Worm (Caenorhabditis elegans) whole organism, young adult: ENCODE results near the gene ksr-1.

Experiments used
- F33H1.4 ChIP-seq: fragments of 200-800 bp; sonication (Bioruptor generic); IDR thresholded peaks from 2 replicates; pipeline ENCODE4 v1.3.6; 2022; ENCODE audit warnings: missing genetic modification reagents, missing genetic modification characterization, missing compliant biosample characterization
- F37B4.10 ChIP-seq: fragments of 200-800 bp; sonication (Bioruptor generic); IDR thresholded peaks from 2 replicates; pipeline ENCODE4 v1.3.6; 2022; ENCODE audit warnings: missing genetic modification characterization, missing compliant biosample characterization
- T26A5.8 ChIP-seq: sonication (generic microtip); optimal IDR thresholded peaks from 2 replicates; lab custom pipeline; 2016; ENCODE audit warnings: missing genetic modification characterization, missing compliant biosample characterization
- Y79H2A.3 ChIP-seq: fragments of 200-800 bp; sonication (Bioruptor generic); conservative IDR thresholded peaks from 2 replicates; pipeline ENCODE4 v1.3.6; 2022; ENCODE audit warnings: missing genetic modification reagents, missing genetic modification characterization, missing compliant biosample characterization
- akir-1 ChIP-seq: fragments of 200-800 bp; sonication (Bioruptor generic); optimal IDR thresholded peaks from 2 replicates; lab custom pipeline; 2018; ENCODE audit warnings: mild to moderate bottlenecking, missing genetic modification characterization, moderate library complexity, missing compliant biosample characterization
- ama-1 ChIP-seq, 3 experiments: fragments of 150-350 bp in 1 of 3; sonication (generic microtip) in 2 of 3; optimal IDR thresholded peaks; 2 replicates each; lab custom pipeline; 2014 to 2018; ENCODE audit warnings: missing biosample characterization in 2 of 3, missing genetic modification characterization in 2 of 3, missing genetic modification reagents in 2 of 3
- aptf-2 ChIP-seq: fragments of 200-800 bp; sonication (Bioruptor generic); conservative IDR thresholded peaks from 2 replicates; pipeline ENCODE4 v1.3.6; 2022; ENCODE audit warnings: missing genetic modification reagents, missing genetic modification characterization, missing compliant biosample characterization
- atf-7 ChIP-seq: sonication (generic microtip); optimal IDR thresholded peaks from 2 replicates; lab custom pipeline; 2017; ENCODE audit warnings: mild to moderate bottlenecking, missing genetic modification characterization, missing compliant biosample characterization
- athp-1 ChIP-seq: sonication (generic microtip); optimal IDR thresholded peaks from 2 replicates; lab custom pipeline; 2017; ENCODE audit warnings: mild to moderate bottlenecking, missing genetic modification characterization, missing compliant biosample characterization
- attf-6 ChIP-seq: fragments of 200-800 bp; sonication (Bioruptor generic); IDR thresholded peaks from 2 replicates; pipeline ENCODE4 v1.3.6; 2022; ENCODE audit warnings: missing genetic modification reagents, missing genetic modification characterization, missing compliant biosample characterization
- cebp-1 ChIP-seq, 2 experiments: fragments of 200-800 bp in 1 of 2; sonication (Bioruptor generic) in 1 of 2; sonication (generic microtip) in 1 of 2; IDR thresholded peaks in 1 of 2; optimal IDR thresholded peaks in 1 of 2; 2 replicates each; pipeline versions ENCODE4 v1.3.6 to Lab custom; 2017 to 2022; ENCODE audit warnings: missing compliant biosample characterization in 2 of 2, missing genetic modification characterization in 2 of 2, mild to moderate bottlenecking in 1 of 2, missing genetic modification reagents in 1 of 2, moderate library complexity in 1 of 2
- ceh-100 ChIP-seq: fragments of 200-800 bp; sonication (Bioruptor generic); IDR thresholded peaks from 2 replicates; pipeline ENCODE4 v1.3.6; 2022; ENCODE audit warnings: missing genetic modification reagents, missing genetic modification characterization, missing compliant biosample characterization
- ceh-27 ChIP-seq: fragments of 200-800 bp; sonication (Bioruptor generic); optimal IDR thresholded peaks from 2 replicates; lab custom pipeline; 2018; ENCODE audit warnings: mild to moderate bottlenecking, missing genetic modification characterization, moderate library complexity, missing compliant biosample characterization
- ceh-40 ChIP-seq: fragments of 200-800 bp; sonication (Bioruptor generic); IDR thresholded peaks from 2 replicates; pipeline ENCODE4 v1.3.6; 2022; ENCODE audit warnings: missing genetic modification characterization, missing compliant biosample characterization
- chd-7 ChIP-seq: sonication (generic microtip); optimal IDR thresholded peaks from 2 replicates; lab custom pipeline; 2016; ENCODE audit warnings: mild to moderate bottlenecking, missing genetic modification characterization, moderate library complexity, missing compliant biosample characterization
- die-1 ChIP-seq: sonication (generic microtip); optimal IDR thresholded peaks from 2 replicates; lab custom pipeline; 2016; ENCODE audit warnings: missing genotype, mild to moderate bottlenecking, missing genetic modification characterization, missing compliant biosample characterization
- dox-1 ChIP-seq: fragments of 200-800 bp; sonication (Bioruptor generic); IDR thresholded peaks from 2 replicates; pipeline ENCODE4 v1.3.6; 2022; ENCODE audit warnings: missing genetic modification reagents, missing genetic modification characterization, missing compliant biosample characterization
- dpff-1 ChIP-seq: sonication (generic microtip); optimal IDR thresholded peaks from 2 replicates; lab custom pipeline; 2017; ENCODE audit warnings: mild to moderate bottlenecking, missing genetic modification characterization, missing compliant biosample characterization
- efl-1 ChIP-seq: fragments of 150-350 bp; optimal IDR thresholded peaks from 2 replicates; lab custom pipeline; 2014; ENCODE audit warnings: missing biosample characterization, missing genetic modification reagents, missing genetic modification characterization
- egrh-3 ChIP-seq: fragments of 200-800 bp; sonication (Bioruptor generic); IDR thresholded peaks from 2 replicates; pipeline ENCODE4 v1.3.6; 2022; ENCODE audit warnings: missing genetic modification reagents, missing genetic modification characterization, missing compliant biosample characterization
- ekl-4 ChIP-seq: fragments of 200-800 bp; sonication (Bioruptor generic); IDR thresholded peaks from 2 replicates; pipeline ENCODE4 v1.3.6; 2022; ENCODE audit warnings: missing genetic modification reagents, missing genetic modification characterization, missing compliant biosample characterization
- ets-4 ChIP-seq: fragments of 200-800 bp; sonication (Bioruptor generic); optimal IDR thresholded peaks from 2 replicates; lab custom pipeline; 2018; ENCODE audit warnings: mild to moderate bottlenecking, missing genetic modification characterization, missing compliant biosample characterization
- gei-17 ChIP-seq: fragments of 200-800 bp; sonication (Bioruptor generic); optimal IDR thresholded peaks from 2 replicates; lab custom pipeline; 2018; ENCODE audit warnings: mild to moderate bottlenecking, missing genetic modification characterization, missing compliant biosample characterization
- hmg-1.2 ChIP-seq: fragments of 200-800 bp; sonication (Bioruptor generic); IDR thresholded peaks from 2 replicates; pipeline ENCODE4 v1.3.6; 2022; ENCODE audit warnings: missing genetic modification reagents, missing genetic modification characterization, missing compliant biosample characterization
- hmg-20 ChIP-seq: fragments of 200-800 bp; sonication (Bioruptor generic); IDR thresholded peaks from 2 replicates; pipeline ENCODE4 v1.3.6; 2022; ENCODE audit warnings: missing genetic modification reagents, missing genetic modification characterization, missing compliant biosample characterization
- hrde-1 ChIP-seq: sonication (generic microtip); optimal IDR thresholded peaks from 2 replicates; lab custom pipeline; 2016; ENCODE audit warnings: missing genetic modification characterization, mild to moderate bottlenecking, missing compliant biosample characterization, moderate library complexity, missing genotype, missing genetic modification reagents, borderline replicate concordance
- let-526 ChIP-seq: fragments of 200-800 bp; sonication (Bioruptor generic); IDR thresholded peaks from 2 replicates; pipeline ENCODE4 v1.3.6; 2022; ENCODE audit warnings: missing genetic modification reagents, missing genetic modification characterization, missing compliant biosample characterization
- let-607 ChIP-seq, 2 experiments: fragments of 200-800 bp in 1 of 2; sonication (Bioruptor generic) in 1 of 2; sonication (generic microtip) in 1 of 2; optimal IDR thresholded peaks; 2 replicates each; lab custom pipeline; 2016 to 2018; ENCODE audit warnings: mild to moderate bottlenecking in 2 of 2, missing compliant biosample characterization in 2 of 2, missing genetic modification characterization in 2 of 2, moderate library complexity in 2 of 2, missing genotype in 1 of 2
- lin-35 ChIP-seq, 3 experiments: fragments of 150-350 bp in 2 of 3; sonication (generic microtip) in 1 of 3; optimal IDR thresholded peaks; 2 replicates each; lab custom pipeline; 2014 to 2018; ENCODE audit warnings: missing biosample characterization in 3 of 3, missing genetic modification characterization in 3 of 3, missing genetic modification reagents in 3 of 3
- lin-54 ChIP-seq: fragments of 200-800 bp; sonication (Bioruptor generic); optimal IDR thresholded peaks from 2 replicates; lab custom pipeline; 2018; ENCODE audit warnings: mild to moderate bottlenecking, missing genetic modification characterization, missing compliant biosample characterization
- madf-3 ChIP-seq: fragments of 200-800 bp; sonication (Bioruptor generic); IDR thresholded peaks from 2 replicates; pipeline ENCODE4 v1.3.6; 2022; ENCODE audit warnings: missing genetic modification reagents, missing genetic modification characterization, missing compliant biosample characterization
- madf-8 ChIP-seq: fragments of 200-800 bp; sonication (Bioruptor generic); conservative IDR thresholded peaks from 2 replicates; pipeline ENCODE4 v1.3.6; 2022; ENCODE audit warnings: missing genetic modification reagents, missing genetic modification characterization, missing compliant biosample characterization
- nfya-2 ChIP-seq: fragments of 200-800 bp; sonication (Bioruptor generic); IDR thresholded peaks from 2 replicates; pipeline ENCODE4 v1.3.6; 2022; ENCODE audit warnings: missing genetic modification reagents, missing genetic modification characterization, missing compliant biosample characterization
- nfyb-1 ChIP-seq: fragments of 200-800 bp; sonication (Bioruptor generic); IDR thresholded peaks from 2 replicates; pipeline ENCODE4 v1.3.6; 2022; ENCODE audit warnings: missing genetic modification reagents, missing genetic modification characterization, missing compliant biosample characterization
- nhr-80 ChIP-seq: sonication (generic microtip); optimal IDR thresholded peaks from 2 replicates; lab custom pipeline; 2016; ENCODE audit warnings: missing genetic modification characterization, missing compliant biosample characterization
- rcor-1 ChIP-seq: fragments of 200-800 bp; sonication (Bioruptor generic); IDR thresholded peaks from 2 replicates; pipeline ENCODE4 v1.3.6; 2022; ENCODE audit warnings: missing genetic modification reagents, missing genetic modification characterization, missing compliant biosample characterization
- rpc-1 ChIP-seq, 2 experiments: fragments of 150-350 bp in 1 of 2; sonication (generic microtip) in 1 of 2; optimal IDR thresholded peaks; 2 replicates each; lab custom pipeline; 2014 to 2018; ENCODE audit warnings: missing biosample characterization in 1 of 2, missing genetic modification characterization in 1 of 2, missing genetic modification reagents in 1 of 2, missing genotype in 1 of 2
- snpc-3.4 ChIP-seq: sonication (generic microtip); optimal IDR thresholded peaks from 2 replicates; lab custom pipeline; 2017; ENCODE audit warnings: missing genetic modification characterization, mild to moderate bottlenecking, missing compliant biosample characterization, antibody characterized with exemption, moderate library complexity, missing genotype, missing genetic modification reagents
- unc-62 ChIP-seq: fragments of 150-350 bp; optimal IDR thresholded peaks from 2 replicates; lab custom pipeline; 2014; ENCODE audit warnings: missing biosample characterization, missing genetic modification reagents, missing genetic modification characterization
- zfh-2 ChIP-seq: fragments of 200-800 bp; sonication (Bioruptor generic); conservative IDR thresholded peaks from 2 replicates; pipeline ENCODE4 v1.3.6; 2022; ENCODE audit warnings: missing genetic modification reagents, missing genetic modification characterization, missing compliant biosample characterization
- ztf-6 ChIP-seq: fragments of 200-800 bp; sonication (Bioruptor generic); IDR thresholded peaks from 2 replicates; pipeline ENCODE4 v1.3.6; 2022; ENCODE audit warnings: missing genetic modification reagents, missing genetic modification characterization, missing compliant biosample characterization

Gene ksr-1

DNA sequence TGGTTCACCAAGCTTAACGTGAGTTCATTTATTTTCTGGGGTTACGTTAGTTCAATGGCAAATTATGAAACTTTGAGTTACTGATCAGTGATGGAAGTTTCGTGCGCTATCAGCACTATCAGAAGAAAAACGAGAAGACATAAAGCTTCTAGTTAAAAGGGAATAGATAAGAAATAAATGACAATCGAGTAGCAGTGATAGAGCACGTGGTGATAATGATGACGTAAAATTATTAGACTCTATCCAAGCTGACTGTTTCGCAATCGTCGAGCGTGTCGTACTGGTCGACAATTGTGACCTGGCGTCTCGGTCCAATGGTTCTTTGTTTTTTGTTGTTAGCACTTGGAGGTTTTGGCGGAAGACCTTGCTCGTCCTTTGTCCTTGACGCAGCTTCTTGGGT lies 31.9 kb upstream of the ksr-1 start (continued):
- TF ChIP-seq akir-1 (GFP tag; lab: Kevin White, UChicago) (no peak), ets-4 (peak; percentile 65), lin-54 (GFP tag; lab: Kevin White, UChicago) (no peak), atf-7 (tag; lab: Kevin White, UChicago) (peak; percentile 68), ceh-100 (GFP tag; lab: Robert Waterston, UW) (no peak), snpc-3.4 (tag; lab: Kevin White, UChicago) (no peak), hrde-1 (tag; lab: Kevin White, UChicago) (no peak)

DNA sequence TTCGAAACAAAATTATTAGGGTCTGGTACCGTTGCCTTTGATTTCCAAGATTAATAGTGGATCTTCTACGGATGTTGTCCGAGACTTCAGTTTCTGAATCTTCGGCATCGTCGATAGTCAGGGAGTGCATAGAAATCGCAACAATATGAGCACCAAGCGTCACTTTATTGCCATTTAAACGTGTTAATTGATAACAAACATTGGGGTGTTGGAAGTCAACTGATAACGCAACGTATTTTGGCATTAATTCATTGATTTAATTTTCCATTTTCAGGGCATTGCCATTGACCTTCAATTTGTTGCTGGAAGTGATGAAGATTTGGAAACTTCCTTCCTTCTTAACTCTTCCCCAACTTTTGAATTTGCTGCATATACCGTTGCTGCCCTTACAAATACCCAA lies 28.8 kb upstream of the ksr-1 start, which contains the start of gene kqt-2:
TSS of gene kqt-2 (minus strand) at position 244 of the 400 bp plus-strand sequence.
- TF ChIP-seq F33H1.4 (GFP tag; lab: Robert Waterston, UW) (no peak), madf-8 (GFP tag; lab: Robert Waterston, UW) (no peak), dox-1 (GFP tag; lab: Robert Waterston, UW) (peak; percentile 35; the same call in 1 of the 2 replicates), let-607 (tag; optimal IDR thresholded peaks at IDR 0.05; lab: Kevin White, UChicago) (peak in 1 of 2 experiments; percentile 0), efl-1 (GFP tag; lab: Kevin White, UChicago) (no peak), attf-6 (no peak), dpff-1 (tag; lab: Kevin White, UChicago) (no peak), hmg-20 (GFP tag; lab: Robert Waterston, UW) (no peak), nhr-80 (tag; lab: Kevin White, UChicago) (peak; percentile 75)

DNA sequence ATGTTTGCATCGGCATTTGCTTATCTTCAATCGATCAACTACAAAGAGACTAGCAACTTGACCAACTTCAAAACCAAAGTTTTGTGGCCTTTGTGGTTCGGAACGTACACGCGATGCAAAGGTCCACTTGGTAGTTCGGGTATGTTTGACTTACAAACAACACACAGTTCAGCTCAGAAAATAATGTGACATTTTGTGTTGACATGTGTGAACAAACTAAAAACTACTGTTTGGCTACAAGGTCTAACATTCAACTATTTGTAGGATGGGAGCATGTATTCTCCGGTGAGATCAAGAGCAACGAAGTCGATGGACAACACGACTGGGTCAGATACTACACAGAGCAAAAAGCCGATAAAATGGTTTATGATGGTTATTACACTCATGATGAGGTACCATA lies 27.9 kb upstream of the ksr-1 start:
- TF ChIP-seq efl-1 (GFP tag; lab: Kevin White, UChicago) = no peak
- TF ChIP-seq zfh-2 (GFP tag; lab: Robert Waterston, UW) = no peak
- TF ChIP-seq madf-3 = 0 out of 2 replicates have a peak, but pooled peaks have one; percentile 59
- TF ChIP-seq chd-7 = no peak
- TF ChIP-seq nfya-2 (GFP tag; lab: Robert Waterston, UW) = no peak

DNA sequence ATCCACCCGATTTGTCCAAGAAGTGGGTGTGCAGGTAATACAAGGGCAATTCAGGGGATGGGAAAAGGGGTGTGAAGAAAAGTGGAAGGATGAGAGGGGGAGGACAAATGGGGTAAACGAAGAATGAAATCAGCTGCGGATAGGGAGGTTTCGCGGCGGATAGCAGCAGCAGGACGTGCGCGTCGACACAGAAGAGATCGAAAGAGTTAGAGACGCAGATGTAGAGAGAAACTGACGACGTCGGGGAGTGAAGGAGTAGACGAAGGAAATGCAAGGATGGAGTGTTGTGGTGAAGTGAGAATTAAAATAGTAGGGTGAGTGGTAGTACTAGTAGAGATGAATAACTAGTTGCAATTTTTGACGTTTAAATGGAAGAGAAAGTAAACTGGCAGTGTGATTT lies 22.7 kb upstream of the ksr-1 start, which contains the start of gene M60.6:
TSS of gene M60.6 (minus strand) at position 166 of the 400 bp plus-strand sequence.
- TF ChIP-seq nfyb-1 = no peak
- TF ChIP-seq ets-4 = no peak
- no peak for TF ChIP-seq cebp-1 (GFP tag; IDR thresholded peaks at IDR 0.05; lab: Robert Waterston, UW)
- peak; percentile 11 for TF ChIP-seq cebp-1 (tag; optimal IDR thresholded peaks at IDR 0.05; lab: Kevin White, UChicago)
- TF ChIP-seq die-1 (tag; lab: Kevin White, UChicago) = no peak
- TF ChIP-seq ceh-27 (GFP tag; lab: Kevin White, UChicago) = peak; percentile 14
- TF ChIP-seq F37B4.10 (GFP tag; lab: Robert Waterston, UW) = no peak
- TF ChIP-seq zfh-2 (GFP tag; lab: Robert Waterston, UW) = peak; percentile 73
- no peak for TF ChIP-seq ztf-6
- 0 out of 2 replicates have a peak, but pooled peaks have one; percentile 10 for TF ChIP-seq egrh-3
- TF ChIP-seq hmg-1.2 = peak; percentile 42; the same call in 1 of the 2 replicates
- TF ChIP-seq attf-6 = no peak
- TF ChIP-seq, all 124 proteins: peak for 5

DNA sequence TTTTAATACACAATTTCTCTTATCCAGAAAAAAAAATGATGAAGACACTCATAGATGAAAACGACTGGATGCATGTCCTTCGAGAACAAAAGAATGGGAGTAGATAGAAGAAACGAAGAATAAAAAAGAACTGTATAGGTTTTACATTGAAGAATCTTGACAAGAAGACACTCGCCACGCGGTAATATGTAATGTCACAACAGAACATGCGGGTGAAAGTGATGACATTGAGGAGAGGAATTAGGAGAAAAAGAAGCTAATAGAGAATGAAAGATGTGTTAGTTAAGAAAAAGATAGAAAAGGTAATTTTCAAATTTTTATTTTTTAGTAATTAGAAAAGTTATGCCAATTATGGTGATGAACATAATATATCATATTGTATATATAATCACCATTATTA lies 19.5 kb upstream of the ksr-1 start:
- no peak for TF ChIP-seq rpc-1 (optimal IDR thresholded peaks at IDR 0.05; lab: Kevin White, UChicago)
- no peak for TF ChIP-seq rpc-1 (tag; optimal IDR thresholded peaks at IDR 0.05; lab: Kevin White, UChicago)
- TF ChIP-seq ceh-40 (GFP tag; lab: Robert Waterston, UW) = no peak
- no peak for TF ChIP-seq gei-17
- no peak for TF ChIP-seq ama-1 (optimal IDR thresholded peaks at IDR 0.05; lab: Kevin White, UChicago)
- TF ChIP-seq ama-1 (GFP tag; optimal IDR thresholded peaks at IDR 0.05; lab: Kevin White, UChicago) = no peak
- no peak for TF ChIP-seq aptf-2
- TF ChIP-seq nhr-80 (tag; lab: Kevin White, UChicago) = no peak
- TF ChIP-seq ekl-4 (GFP tag; lab: Robert Waterston, UW) = no peak
- no peak for TF ChIP-seq T26A5.8 (tag; lab: Kevin White, UChicago)
- TF ChIP-seq rcor-1 (GFP tag; lab: Robert Waterston, UW) = no peak
- TF ChIP-seq let-526 (GFP tag; lab: Robert Waterston, UW) = no peak
- TF ChIP-seq hmg-1.2 = no peak
- no peak for TF ChIP-seq athp-1 (tag; lab: Kevin White, UChicago)
- no peak for TF ChIP-seq ceh-27 (GFP tag; lab: Kevin White, UChicago)
- no peak for TF ChIP-seq unc-62 (GFP tag; lab: Kevin White, UChicago)
- no peak for TF ChIP-seq Y79H2A.3 (GFP tag; lab: Robert Waterston, UW)
- TF ChIP-seq lin-35 (GFP tag; optimal IDR thresholded peaks at IDR 0.05; lab: Kevin White, UChicago) = no peak
